Worm (Caenorhabditis elegans) whole organism, midembryonic: ENCODE data around the gene T10D4.1.

Experiments
- T22C8.4 ChIP-seq: fragments of 200-800 bp; sonication (Bioruptor generic); IDR thresholded peaks from 2 replicates; pipeline ENCODE4 v1.3.6; 2022; ENCODE audit warnings: missing genetic modification characterization, missing compliant biosample characterization
- cog-1 ChIP-seq: sonication (generic microtip); optimal IDR thresholded peaks from 2 replicates; lab custom pipeline; 2016; ENCODE audit warnings: missing genetic modification characterization, missing compliant biosample characterization
- flt-1 ChIP-seq: fragments of 200-800 bp; sonication (Bioruptor generic); IDR thresholded peaks from 2 replicates; pipeline ENCODE4 v1.3.6; 2022; ENCODE audit warnings: missing genetic modification characterization, missing compliant biosample characterization
- klf-2 ChIP-seq: fragments of 200-800 bp; sonication (Bioruptor generic); conservative IDR thresholded peaks from 2 replicates; pipeline ENCODE4 v1.3.6; 2022; ENCODE audit warnings: missing genetic modification reagents, missing genetic modification characterization, missing compliant biosample characterization
- med-1 ChIP-seq: sonication (generic microtip); optimal IDR thresholded peaks from 2 replicates; lab custom pipeline; 2017; ENCODE audit warnings: missing genetic modification characterization, mild to moderate bottlenecking, missing compliant biosample characterization, antibody characterized with exemption, missing genetic modification reagents; ENCODE audit not compliant: insufficient read depth
- ref-1 ChIP-seq: fragments of 200-800 bp; sonication (Bioruptor generic); conservative IDR thresholded peaks from 2 replicates; pipeline ENCODE4 v1.3.6; 2022; ENCODE audit warnings: missing genetic modification reagents, missing genetic modification characterization, missing compliant biosample characterization
- tab-1 ChIP-seq: fragments of 200-800 bp; sonication (Bioruptor generic); IDR thresholded peaks from 2 replicates; pipeline ENCODE4 v1.3.6; 2022; ENCODE audit warnings: missing genetic modification characterization, missing compliant biosample characterization
- ztf-23 ChIP-seq: fragments of 200-800 bp; sonication (Bioruptor generic); IDR thresholded peaks from 2 replicates; pipeline ENCODE4 v1.3.6; 2022; ENCODE audit warnings: missing genetic modification reagents, missing genetic modification characterization, missing compliant biosample characterization
- ztf-29 ChIP-seq: fragments of 200-800 bp; sonication (Bioruptor generic); IDR thresholded peaks from 2 replicates; pipeline ENCODE4 v1.3.6; 2022; ENCODE audit warnings: missing genetic modification reagents, missing genetic modification characterization, missing compliant biosample characterization

Gene T10D4.1

DNA sequence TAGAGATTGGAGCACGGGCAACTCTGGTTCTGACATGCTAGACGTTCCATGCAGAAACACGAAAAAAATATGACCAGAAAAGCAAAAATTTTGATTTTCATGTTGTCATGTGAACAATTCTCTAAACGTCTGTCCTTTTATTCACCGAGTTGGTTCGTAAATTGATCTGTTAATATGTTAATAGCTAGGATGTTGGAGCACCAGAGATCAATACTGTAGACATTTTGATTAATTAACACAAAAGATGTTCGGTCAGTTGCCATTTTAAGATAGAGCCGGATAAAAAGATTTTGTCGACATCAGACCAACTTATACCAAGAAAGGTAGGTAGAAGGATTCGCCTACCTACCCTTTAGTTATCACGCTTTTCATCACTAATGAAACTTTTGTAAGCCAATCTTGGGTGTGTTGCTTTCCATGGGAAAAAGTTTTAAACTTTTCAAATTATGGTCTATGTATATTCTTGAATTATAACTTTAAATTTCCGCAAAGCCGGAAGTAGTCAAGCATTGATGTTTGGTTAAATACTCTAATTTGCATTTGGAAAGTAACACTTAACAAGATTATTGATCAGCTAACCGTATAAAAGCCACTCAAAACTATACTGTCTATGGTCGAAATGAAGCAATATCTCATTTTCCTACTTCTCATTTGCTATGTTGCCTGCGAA, at the start of gene T10D4.1, which contains the start of gene T10D4.11:
TSS of gene T10D4.1 (plus strand) at position 620 of the 670 bp plus-strand sequence.
TSS of gene T10D4.11 (minus strand) at position 101 of the 670 bp plus-strand sequence.
- TF ChIP-seq flt-1 (GFP tag; lab: Robert Waterston, UW), result no peak
- TF ChIP-seq cog-1 (tag; lab: Kevin White, UChicago), result no peak
- TF ChIP-seq klf-2 (GFP tag; lab: Robert Waterston, UW), result no peak
- no peak for TF ChIP-seq ztf-23 (GFP tag; lab: Robert Waterston, UW)

- TF ChIP-seq med-1, result no peak
- TF ChIP-seq klf-2 (GFP tag; lab: Robert Waterston, UW), result no peak
- TF ChIP-seq cog-1 (tag; lab: Kevin White, UChicago), result no peak
- TF ChIP-seq ztf-29 (GFP tag; lab: Robert Waterston, UW), result no peak
- TF ChIP-seq ztf-23 (GFP tag; lab: Robert Waterston, UW), result no peak
- no peak for TF ChIP-seq ref-1 (GFP tag; lab: Robert Waterston, UW)
- TF ChIP-seq T22C8.4 (GFP tag; lab: Robert Waterston, UW), result no peak
- TF ChIP-seq tab-1 (GFP tag; lab: Robert Waterston, UW), result no peak
- TF ChIP-seq flt-1 (GFP tag; lab: Robert Waterston, UW), result no peak
These were observed 49.4 kb upstream of the T10D4.1 start, which contains the start of gene srg-24 for ce11 chrII:3100546-3100945. Gene srg-24 (minus strand): TSS chrII:3100646.

DNA sequence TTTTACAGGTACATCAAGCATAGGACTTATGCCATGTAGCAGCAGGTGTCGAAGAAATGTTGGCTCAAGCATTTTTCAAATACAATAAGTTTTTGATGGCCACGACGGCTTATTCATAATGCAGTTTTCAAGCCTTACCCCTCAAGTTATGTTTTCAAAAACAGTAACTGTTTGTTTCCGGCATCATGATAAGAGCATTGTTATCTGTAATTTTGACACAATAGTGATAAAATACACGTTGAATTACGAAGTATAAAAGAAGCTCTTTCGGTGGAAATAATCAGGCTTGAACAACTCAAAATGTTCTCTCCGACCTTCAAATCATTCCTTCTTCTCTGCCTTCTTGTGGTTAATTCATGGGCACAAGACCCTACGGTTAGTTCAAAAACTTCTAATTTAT, 47.9 kb upstream of the T10D4.1 start, which contains the start of gene clec-121:
TSS of gene clec-121 (plus strand) at position 301 of the 400 bp plus-strand sequence.
- no peak for TF ChIP-seq ztf-23 (GFP tag; lab: Robert Waterston, UW)
- no peak for TF ChIP-seq cog-1 (tag; lab: Kevin White, UChicago)
- no peak for TF ChIP-seq med-1
- no peak for TF ChIP-seq T22C8.4 (GFP tag; lab: Robert Waterston, UW)
- TF ChIP-seq flt-1 (GFP tag; lab: Robert Waterston, UW), result no peak
- TF ChIP-seq klf-2 (GFP tag; lab: Robert Waterston, UW), result no peak
- TF ChIP-seq ztf-29 (GFP tag; lab: Robert Waterston, UW), result no peak

ce11 chrII:3105765-3106164, 44.2 kb upstream of the T10D4.1 start, which contains the start of gene clec-122:
Gene clec-122 (plus strand): TSS chrII:3106065.
- no peak for TF ChIP-seq klf-2 (GFP tag; lab: Robert Waterston, UW)
- no peak for TF ChIP-seq ztf-23 (GFP tag; lab: Robert Waterston, UW)
- no peak for TF ChIP-seq med-1
- no peak for TF ChIP-seq cog-1 (tag; lab: Kevin White, UChicago)
- TF ChIP-seq ztf-29 (GFP tag; lab: Robert Waterston, UW), result no peak
- TF ChIP-seq tab-1 (GFP tag; lab: Robert Waterston, UW), result no peak
- TF ChIP-seq ref-1 (GFP tag; lab: Robert Waterston, UW), result no peak

ce11 chrII:3108101-3108500, 41.8 kb upstream of the T10D4.1 start:
- 0 out of 2 replicates have a peak, but pooled peaks have one; percentile 47 for TF ChIP-seq tab-1 (GFP tag; lab: Robert Waterston, UW)
- no peak for TF ChIP-seq T22C8.4 (GFP tag; lab: Robert Waterston, UW)

- TF ChIP-seq ztf-29 (GFP tag; lab: Robert Waterston, UW), result no peak
- no peak for TF ChIP-seq T22C8.4 (GFP tag; lab: Robert Waterston, UW)
- no peak for TF ChIP-seq ztf-23 (GFP tag; lab: Robert Waterston, UW)
- no peak for TF ChIP-seq med-1
- no peak for TF ChIP-seq klf-2 (GFP tag; lab: Robert Waterston, UW)
- TF ChIP-seq ref-1 (GFP tag; lab: Robert Waterston, UW), result no peak
- no peak for TF ChIP-seq flt-1 (GFP tag; lab: Robert Waterston, UW)
- no peak for TF ChIP-seq tab-1 (GFP tag; lab: Robert Waterston, UW)
These were observed 40.4 kb upstream of the T10D4.1 start for ce11 chrII:3109533-3109932.

DNA sequence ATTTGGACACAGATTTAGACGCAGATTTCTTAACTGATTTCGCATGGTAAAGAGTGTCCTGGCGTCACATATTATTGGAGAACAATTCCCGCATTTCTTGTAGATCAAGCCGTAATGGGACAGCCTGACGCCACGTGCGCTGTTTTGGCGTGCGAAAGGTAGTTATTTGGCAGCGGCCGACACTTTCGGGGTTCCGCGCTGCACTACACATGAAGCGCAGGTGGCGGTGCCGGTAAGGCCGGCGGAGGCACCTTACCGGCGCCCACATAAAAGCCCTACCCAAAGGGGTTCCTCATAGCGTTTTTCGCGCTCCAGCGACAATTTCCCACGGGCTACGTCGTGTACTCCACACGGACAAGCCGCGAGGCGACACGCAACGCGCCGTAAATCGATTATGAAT, 39.8 kb upstream of the T10D4.1 start:
- TF ChIP-seq T22C8.4 (GFP tag; lab: Robert Waterston, UW) (no peak), klf-2 (GFP tag; lab: Robert Waterston, UW) (no peak), ztf-23 (GFP tag; lab: Robert Waterston, UW) (no peak), ztf-29 (GFP tag; lab: Robert Waterston, UW) (no peak), med-1 (no peak), cog-1 (tag; lab: Kevin White, UChicago) (no peak), tab-1 (GFP tag; lab: Robert Waterston, UW) (no peak), flt-1 (GFP tag; lab: Robert Waterston, UW) (no peak), ref-1 (GFP tag; lab: Robert Waterston, UW) (no peak)

DNA sequence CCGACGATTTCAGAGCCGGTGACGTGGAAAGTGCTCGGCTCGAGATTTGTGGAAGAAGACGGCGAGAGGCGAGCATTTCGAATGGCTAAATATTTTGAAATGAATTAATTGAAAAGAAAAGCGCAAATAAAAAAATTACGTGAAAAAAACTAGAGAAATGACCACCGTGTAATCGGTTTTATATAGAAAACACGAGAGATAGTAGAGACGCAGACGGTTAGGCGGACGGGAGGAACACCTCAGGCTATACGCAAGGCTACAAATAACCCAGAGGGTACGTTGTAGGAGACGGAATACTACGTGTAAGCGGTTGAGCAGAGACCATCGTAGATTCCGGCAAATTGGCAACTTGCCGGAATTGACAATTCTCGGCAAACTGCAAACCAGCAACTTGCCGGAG, 38.8 kb upstream of the T10D4.1 start, which contains the start of gene Y25C1A.13:
TSS of gene Y25C1A.13 (minus strand) at position 101 of the 400 bp plus-strand sequence.
- TF ChIP-seq cog-1 (tag; lab: Kevin White, UChicago), result no peak
- no peak for TF ChIP-seq klf-2 (GFP tag; lab: Robert Waterston, UW)
- no peak for TF ChIP-seq ztf-23 (GFP tag; lab: Robert Waterston, UW)
- TF ChIP-seq T22C8.4 (GFP tag; lab: Robert Waterston, UW), result no peak
- no peak for TF ChIP-seq ref-1 (GFP tag; lab: Robert Waterston, UW)
- no peak for TF ChIP-seq flt-1 (GFP tag; lab: Robert Waterston, UW)
- TF ChIP-seq med-1, result no peak
- TF ChIP-seq ztf-29 (GFP tag; lab: Robert Waterston, UW), result no peak
- no peak for TF ChIP-seq tab-1 (GFP tag; lab: Robert Waterston, UW)

- no peak for TF ChIP-seq flt-1 (GFP tag; lab: Robert Waterston, UW)
- no peak for TF ChIP-seq cog-1 (tag; lab: Kevin White, UChicago)
- TF ChIP-seq klf-2 (GFP tag; lab: Robert Waterston, UW), result no peak
- no peak for TF ChIP-seq ztf-23 (GFP tag; lab: Robert Waterston, UW)
- no peak for TF ChIP-seq ref-1 (GFP tag; lab: Robert Waterston, UW)
- no peak for TF ChIP-seq med-1
- TF ChIP-seq ztf-29 (GFP tag; lab: Robert Waterston, UW), result no peak
- no peak for TF ChIP-seq T22C8.4 (GFP tag; lab: Robert Waterston, UW)
These were observed 37.6 kb upstream of the T10D4.1 start, which contains the start of gene Y25C1A.2 for ce11 chrII:3112313-3112712. Gene Y25C1A.2 (plus strand): TSS chrII:3112613.
